Worm (Caenorhabditis elegans) whole organism, late embryonic: Measurements from ENCODE around the gene wago-10.

Experiments
- F13H6.1 ChIP-seq: sonication (generic microtip); optimal IDR thresholded peaks from 2 replicates; lab custom pipeline; 2016; ENCODE audit warnings: missing genetic modification characterization, missing compliant biosample characterization
- K09A11.1 ChIP-seq: sonication (generic microtip); optimal IDR thresholded peaks from 2 replicates; lab custom pipeline; 2017; ENCODE audit warnings: antibody characterized with exemption, mild to moderate bottlenecking, missing genetic modification characterization, missing compliant biosample characterization; ENCODE audit not compliant: insufficient read depth
- ahr-1 ChIP-seq: sonication (generic microtip); optimal IDR thresholded peaks from 2 replicates; lab custom pipeline; 2016; ENCODE audit warnings: missing genetic modification characterization, missing compliant biosample characterization
- ama-1 ChIP-seq: fragments of 150-350 bp; optimal IDR thresholded peaks from 2 replicates; lab custom pipeline; 2014
- ceh-18 ChIP-seq: sonication (generic microtip); optimal IDR thresholded peaks from 2 replicates; lab custom pipeline; 2016; ENCODE audit warnings: missing genetic modification characterization, missing compliant biosample characterization
- ceh-19 ChIP-seq: fragments of 200-800 bp; sonication (Bioruptor generic); optimal IDR thresholded peaks from 2 replicates; lab custom pipeline; 2018; ENCODE audit warnings: mild to moderate bottlenecking, missing genetic modification characterization, missing compliant biosample characterization
- ceh-22 ChIP-seq: sonication (generic microtip); optimal IDR thresholded peaks from 2 replicates; lab custom pipeline; 2017; ENCODE audit warnings: missing biosample characterization, missing genetic modification characterization
- ceh-30 ChIP-seq: fragments of 150-350 bp; optimal IDR thresholded peaks from 2 replicates; lab custom pipeline; 2014; ENCODE audit warnings: missing biosample characterization, missing genetic modification characterization
- ceh-31 ChIP-seq: sonication (generic microtip); optimal IDR thresholded peaks from 2 replicates; lab custom pipeline; 2016; ENCODE audit warnings: missing genetic modification characterization, missing compliant biosample characterization
- ceh-34 ChIP-seq: sonication (generic microtip); optimal IDR thresholded peaks from 2 replicates; lab custom pipeline; 2016; ENCODE audit warnings: mild to moderate bottlenecking, missing genetic modification characterization, missing compliant biosample characterization
- ceh-45 ChIP-seq: fragments of 200-800 bp; sonication (Bioruptor generic); IDR thresholded peaks from 2 replicates; pipeline ENCODE4 v1.3.6; 2022; ENCODE audit warnings: missing genetic modification reagents, missing genetic modification characterization, missing compliant biosample characterization
- dmd-4 ChIP-seq: sonication (generic microtip); optimal IDR thresholded peaks from 2 replicates; lab custom pipeline; 2016; ENCODE audit warnings: borderline replicate concordance, missing genetic modification characterization, missing compliant biosample characterization
- dve-1 ChIP-seq: sonication (generic microtip); optimal IDR thresholded peaks from 2 replicates; lab custom pipeline; 2017; ENCODE audit warnings: antibody characterized with exemption, mild to moderate bottlenecking, missing genetic modification characterization, missing compliant biosample characterization
- elt-2 ChIP-seq: sonication (generic microtip); optimal IDR thresholded peaks from 2 replicates; lab custom pipeline; 2016; ENCODE audit warnings: missing genetic modification reagents, missing genetic modification characterization, missing compliant biosample characterization
- ets-4 ChIP-seq: sonication (generic microtip); optimal IDR thresholded peaks from 2 replicates; lab custom pipeline; 2016; ENCODE audit warnings: missing genetic modification characterization, missing compliant biosample characterization
- fkh-10 ChIP-seq: fragments of 150-350 bp; optimal IDR thresholded peaks from 2 replicates; lab custom pipeline; 2014; ENCODE audit warnings: missing biosample characterization, missing genetic modification reagents, missing genetic modification characterization
- lim-6 ChIP-seq: sonication (generic microtip); optimal IDR thresholded peaks from 2 replicates; lab custom pipeline; 2016; ENCODE audit warnings: missing genetic modification characterization, missing compliant biosample characterization
- lin-11 ChIP-seq: fragments of 200-800 bp; sonication (Bioruptor generic); optimal IDR thresholded peaks from 2 replicates; lab custom pipeline; 2018; ENCODE audit warnings: mild to moderate bottlenecking, missing genetic modification characterization, missing compliant biosample characterization
- mec-3 ChIP-seq: sonication (generic microtip); optimal IDR thresholded peaks from 2 replicates; lab custom pipeline; 2016; ENCODE audit warnings: borderline replicate concordance, missing genetic modification characterization, missing compliant biosample characterization
- nfya-1 ChIP-seq: sonication (generic microtip); optimal IDR thresholded peaks from 2 replicates; lab custom pipeline; 2017; ENCODE audit warnings: missing genetic modification characterization, mild to moderate bottlenecking, missing compliant biosample characterization, antibody characterized with exemption, moderate library complexity
- nhr-232 ChIP-seq: sonication (generic microtip); optimal IDR thresholded peaks from 2 replicates; lab custom pipeline; 2016; ENCODE audit warnings: missing genetic modification characterization, missing compliant biosample characterization
- npax-4 ChIP-seq: sonication (generic microtip); optimal IDR thresholded peaks from 2 replicates; lab custom pipeline; 2016; ENCODE audit warnings: missing genetic modification characterization, missing compliant biosample characterization
- odd-2 ChIP-seq: sonication (generic microtip); optimal IDR thresholded peaks from 2 replicates; lab custom pipeline; 2017; ENCODE audit warnings: antibody characterized with exemption, mild to moderate bottlenecking, missing genetic modification characterization, missing compliant biosample characterization
- pag-3 ChIP-seq: sonication (generic microtip); optimal IDR thresholded peaks from 2 replicates; lab custom pipeline; 2016; ENCODE audit warnings: missing compliant biosample characterization, missing genetic modification characterization, borderline replicate concordance
- pat-9 ChIP-seq: fragments of 200-800 bp; sonication (Bioruptor generic); optimal IDR thresholded peaks from 2 replicates; lab custom pipeline; 2018; ENCODE audit warnings: mild to moderate bottlenecking, missing genetic modification characterization, moderate library complexity, missing compliant biosample characterization
- ref-2 ChIP-seq: sonication (generic microtip); optimal IDR thresholded peaks from 2 replicates; lab custom pipeline; 2016; ENCODE audit warnings: missing genetic modification characterization, missing compliant biosample characterization
- rnt-1 ChIP-seq: sonication (generic microtip); optimal IDR thresholded peaks from 2 replicates; lab custom pipeline; 2016; ENCODE audit warnings: missing genetic modification characterization, missing compliant biosample characterization
- sdc-2 ChIP-seq: sonication (generic microtip); optimal IDR thresholded peaks from 2 replicates; lab custom pipeline; 2016; ENCODE audit warnings: missing genotype, missing genetic modification characterization, missing compliant biosample characterization
- sox-4 ChIP-seq: sonication (generic microtip); optimal IDR thresholded peaks from 2 replicates; lab custom pipeline; 2017; ENCODE audit warnings: mild to moderate bottlenecking, missing genetic modification characterization, inconsistent platforms, missing compliant biosample characterization
- tbx-2 ChIP-seq: sonication (generic microtip); optimal IDR thresholded peaks from 2 replicates; lab custom pipeline; 2016; ENCODE audit warnings: missing genetic modification characterization, missing compliant biosample characterization
- ttx-3 ChIP-seq: sonication (generic microtip); optimal IDR thresholded peaks from 2 replicates; lab custom pipeline; 2016; ENCODE audit warnings: missing genetic modification reagents, missing genetic modification characterization, missing compliant biosample characterization
- unc-42 ChIP-seq: sonication (generic microtip); optimal IDR thresholded peaks from 2 replicates; lab custom pipeline; 2016; ENCODE audit warnings: missing genotype, missing genetic modification characterization, missing compliant biosample characterization
- unc-86 ChIP-seq: sonication (generic microtip); optimal IDR thresholded peaks from 2 replicates; lab custom pipeline; 2016; ENCODE audit warnings: missing genetic modification characterization, missing compliant biosample characterization
- ztf-16 ChIP-seq: sonication (generic microtip); optimal IDR thresholded peaks from 2 replicates; lab custom pipeline; 2017; ENCODE audit warnings: missing genetic modification characterization, missing compliant biosample characterization

Gene wago-10

DNA sequence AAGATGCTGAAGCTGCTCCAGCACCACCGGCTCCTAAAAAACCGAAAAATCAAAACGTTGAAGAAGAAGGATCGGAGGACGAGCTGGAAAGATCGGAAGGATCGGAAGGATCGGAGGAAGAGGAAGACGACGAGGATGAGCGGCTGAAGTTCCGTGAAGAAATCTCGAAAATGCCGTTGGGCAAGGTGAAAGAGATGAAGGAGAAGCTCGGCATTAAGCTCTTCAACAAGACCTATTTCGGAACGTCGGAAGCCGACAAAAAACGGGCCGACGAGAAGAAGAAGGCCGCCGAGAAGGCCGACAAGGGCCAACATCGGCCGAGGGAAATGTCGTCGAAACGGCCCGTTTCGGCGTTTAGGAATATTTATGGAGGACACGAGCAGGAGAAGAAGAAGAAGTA is 18.1 kb downstream of the wago-10 start:
- TF ChIP-seq elt-2 (tag; lab: Kevin White, UChicago): no peak
- no peak for TF ChIP-seq unc-42 (tag; lab: Kevin White, UChicago)

DNA sequence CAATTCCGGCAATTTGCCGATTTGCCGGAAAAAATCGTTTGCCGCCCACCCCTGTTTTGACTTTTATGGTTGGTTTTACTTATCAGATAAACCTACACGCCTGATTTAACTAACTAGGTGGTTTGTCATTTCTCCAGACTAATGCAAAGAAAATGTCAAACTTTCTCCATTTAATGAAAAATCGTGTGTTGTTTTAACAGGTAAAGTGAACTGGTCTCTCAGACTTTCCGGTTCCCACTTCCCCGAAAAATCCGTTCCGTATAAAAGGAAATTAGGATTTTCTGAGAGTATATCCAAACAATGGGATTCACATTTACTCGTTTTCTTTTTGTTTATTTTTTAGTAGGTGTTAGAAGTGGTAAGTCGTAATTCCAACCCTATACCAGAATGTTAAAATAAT is 21.4 kb downstream of the wago-10 start, which contains the start of gene mltn-6:
mltn-6 (plus strand) TSS at position 301 of the 400 bp plus-strand sequence.
- no peak for TF ChIP-seq sox-4 (tag; lab: Kevin White, UChicago)
- no peak for TF ChIP-seq rnt-1 (tag; lab: Kevin White, UChicago)
- TF ChIP-seq ceh-30 (tag; lab: Kevin White, UChicago): no peak
- no peak for TF ChIP-seq mec-3 (tag; lab: Kevin White, UChicago)
- TF ChIP-seq tbx-2 (tag; lab: Kevin White, UChicago): no peak
- no peak for TF ChIP-seq ceh-18 (tag; lab: Kevin White, UChicago)
- TF ChIP-seq ets-4: no peak
- TF ChIP-seq ceh-19 (GFP tag; lab: Kevin White, UChicago): no peak
- TF ChIP-seq ama-1 (lab: Kevin White, UChicago): no peak
- TF ChIP-seq sdc-2 (tag; lab: Kevin White, UChicago): no peak

DNA sequence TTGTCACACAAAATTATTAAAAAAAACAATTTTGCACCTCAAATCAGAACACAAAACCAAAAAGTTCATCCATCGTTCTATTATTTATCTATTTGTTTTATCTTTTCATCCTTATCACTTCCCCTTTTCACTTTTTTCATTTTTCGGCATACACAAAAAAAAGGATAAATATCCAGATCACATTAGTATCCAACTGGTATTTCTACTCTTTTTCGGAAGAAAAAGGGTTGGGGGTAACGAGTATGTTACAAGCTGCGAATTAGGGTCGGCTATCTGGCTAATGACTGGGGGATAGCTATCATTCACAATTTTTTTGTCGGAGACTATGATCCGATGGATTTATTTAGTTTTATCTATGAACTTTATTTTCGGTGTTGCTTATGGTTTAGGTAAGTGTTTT is 26.8 kb downstream of the wago-10 start, which contains the start of gene mltn-7:
mltn-7 (plus strand) TSS at position 301 of the 400 bp plus-strand sequence.
- no peak for TF ChIP-seq unc-86
- no peak for TF ChIP-seq odd-2 (tag; lab: Kevin White, UChicago)
- no peak for TF ChIP-seq ttx-3 (tag; lab: Kevin White, UChicago)
- no peak for TF ChIP-seq nhr-232
- TF ChIP-seq ceh-22 (tag; lab: Kevin White, UChicago): no peak
- no peak for TF ChIP-seq pag-3 (tag; lab: Kevin White, UChicago)
- TF ChIP-seq ztf-16 (tag; lab: Kevin White, UChicago): no peak
- TF ChIP-seq dmd-4: no peak
- no peak for TF ChIP-seq dve-1 (tag; lab: Kevin White, UChicago)
- TF ChIP-seq ref-2 (tag; lab: Kevin White, UChicago): no peak
- no peak for TF ChIP-seq K09A11.1 (tag; lab: Kevin White, UChicago)

DNA sequence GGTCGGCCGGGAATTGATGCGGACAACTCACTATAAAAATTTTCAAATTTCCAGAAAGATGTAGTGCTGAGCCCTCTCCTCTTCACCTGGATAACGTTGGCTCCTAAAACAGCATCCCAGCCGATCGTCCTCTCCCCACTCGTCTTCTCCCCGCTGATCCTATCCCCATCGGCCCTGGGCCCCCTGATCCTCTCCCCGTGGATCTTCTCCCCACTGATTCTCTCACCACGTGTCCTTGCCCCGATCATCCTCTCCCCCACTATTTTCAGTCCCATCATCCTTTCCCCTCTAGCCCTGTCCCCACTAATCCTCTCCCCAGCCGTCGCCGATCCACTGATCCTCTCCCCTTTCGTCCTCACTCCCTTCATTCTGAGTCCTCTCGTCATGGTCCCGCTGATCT is 30.0 kb downstream of the wago-10 start:
- no peak for TF ChIP-seq lim-6 (tag; lab: Kevin White, UChicago)
- no peak for TF ChIP-seq nfya-1 (tag; lab: Kevin White, UChicago)
- TF ChIP-seq ceh-31 (tag; lab: Kevin White, UChicago): no peak

DNA sequence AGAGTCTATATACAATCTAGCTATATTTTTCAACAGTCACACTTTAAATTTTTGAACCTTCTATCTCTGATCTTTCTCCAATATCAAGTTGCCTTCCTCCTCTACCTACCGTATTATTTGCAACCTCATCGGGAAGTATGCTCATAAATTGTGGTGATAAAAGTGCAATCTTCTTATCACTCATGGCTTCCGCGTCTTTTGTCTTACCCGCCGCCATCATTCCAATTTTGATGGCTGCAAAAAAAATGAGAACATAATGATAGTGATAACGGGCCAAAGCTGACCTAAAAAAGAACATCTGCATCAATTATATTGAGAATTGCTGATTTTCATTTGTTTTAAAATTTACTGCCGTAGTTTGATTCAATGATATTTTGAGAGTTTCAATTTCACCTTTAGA is 33.6 kb downstream of the wago-10 start:
- TF ChIP-seq lin-11 (no peak), ahr-1 (no peak), elt-2 (tag; lab: Kevin White, UChicago) (peak; percentile 33), fkh-10 (GFP tag; lab: Kevin White, UChicago) (no peak)

DNA sequence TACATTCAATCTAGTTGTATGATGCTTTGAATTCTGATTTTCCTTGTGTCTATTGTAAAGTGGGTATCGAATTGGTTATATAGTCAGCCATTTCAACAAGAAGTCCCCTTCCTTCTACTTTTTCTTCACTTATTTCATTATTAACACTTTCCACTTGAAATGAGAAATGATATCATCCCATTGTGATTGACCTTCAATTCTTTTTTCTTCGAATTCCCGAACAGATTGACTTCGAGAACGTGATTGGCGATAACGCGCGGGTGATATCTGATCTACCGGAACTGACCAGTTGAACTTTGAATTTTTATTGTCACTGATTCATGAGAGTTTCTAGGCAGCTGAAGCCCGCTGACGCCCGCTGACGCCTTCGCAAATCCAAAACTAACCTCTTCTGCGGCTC is 35.0 kb downstream of the wago-10 start:
- TF ChIP-seq pat-9 (tag; lab: Kevin White, UChicago) (no peak), F13H6.1 (no peak), unc-42 (tag; lab: Kevin White, UChicago) (no peak), ceh-34 (tag; lab: Kevin White, UChicago) (no peak), npax-4 (tag; lab: Kevin White, UChicago) (no peak), ceh-45 (no peak), K09A11.1 (tag; lab: Kevin White, UChicago) (no peak)
